Fruit fly (Drosophila melanogaster): ENCODE measurements around the gene CG43815.

- TF ChIP-seq CG8478 (optimal IDR thresholded peaks at IDR 0.05), result no peak
- no peak for TF ChIP-seq CTCF (optimal IDR thresholded peaks at IDR 0.05)
Measured at dm6 chr2L:3564556-3564955, 11.5 kb upstream of the CG43815 start.

Data from S2 (cell line).